Fruit fly (Drosophila melanogaster): ENCODE results near the gene witty.

Gene witty

dm6 chr2L:8371354-8371937 lies 33.4 kb downstream of the witty start:
- no peak for TF ChIP-seq CTCF (optimal IDR thresholded peaks at IDR 0.05)
- TF ChIP-seq CG8478 (optimal IDR thresholded peaks at IDR 0.05), result no peak

- no peak for TF ChIP-seq CG8478 (optimal IDR thresholded peaks at IDR 0.05)
- TF ChIP-seq CTCF (optimal IDR thresholded peaks at IDR 0.05), result no peak
Observed at dm6 chr2L:8372248-8372647, 34.2 kb downstream of the witty start.

DNA sequence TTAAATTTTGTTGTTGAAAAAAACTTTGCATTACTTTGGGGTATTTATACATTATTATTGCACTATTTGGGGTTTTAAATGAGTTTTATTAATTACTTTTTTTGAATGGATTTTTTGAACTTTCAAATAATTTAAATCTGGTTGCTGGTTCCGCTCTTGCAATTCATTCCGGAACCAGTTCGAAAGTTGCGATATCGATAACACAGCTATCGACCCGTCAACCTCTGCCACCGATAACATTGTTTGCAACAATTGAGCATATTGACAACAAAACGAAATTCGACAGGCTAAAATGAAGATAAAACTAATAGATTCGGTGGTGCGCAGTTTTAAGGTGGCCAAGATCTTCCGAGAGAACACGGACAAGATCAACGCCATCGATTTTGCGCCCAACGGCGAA lies 36.1 kb downstream of the witty start, which contains the start of gene Wdr82:
TSS of gene Wdr82 (plus strand) at position 227 of the 400 bp plus-strand sequence.
- TF ChIP-seq CTCF (optimal IDR thresholded peaks at IDR 0.05), result no peak
- no peak for TF ChIP-seq CG8478 (optimal IDR thresholded peaks at IDR 0.05)

dm6 chr2L:8376717-8377116 lies 38.6 kb downstream of the witty start, which contains the start of the genes CG13390 and CG17294:
Gene CG13390, minus strand, starts transcription at chr2L:8376797.
Gene CG17294, plus strand, starts transcription at chr2L:8377035.
- TF ChIP-seq CTCF (optimal IDR thresholded peaks at IDR 0.05) (no peak), CG8478 (optimal IDR thresholded peaks at IDR 0.05) (no peak)

- TF ChIP-seq CTCF (optimal IDR thresholded peaks at IDR 0.05) (no peak), CG8478 (optimal IDR thresholded peaks at IDR 0.05) (no peak)
Observed at dm6 chr2L:8381508-8382036, 43.5 kb downstream of the witty start, which contains the start of gene AlaRS. Gene AlaRS, minus strand, starts transcription at chr2L:8381764.

dm6 chr2L:8382646-8383045 lies 44.6 kb downstream of the witty start, which contains the start of the genes CG13392 and Rcd4:
Gene CG13392, minus strand, starts transcription at chr2L:8382807.
Gene Rcd4, plus strand, starts transcription at chr2L:8382861.
- TF ChIP-seq CTCF (optimal IDR thresholded peaks at IDR 0.05), result no peak
- no peak for TF ChIP-seq CG8478 (optimal IDR thresholded peaks at IDR 0.05)

DNA sequence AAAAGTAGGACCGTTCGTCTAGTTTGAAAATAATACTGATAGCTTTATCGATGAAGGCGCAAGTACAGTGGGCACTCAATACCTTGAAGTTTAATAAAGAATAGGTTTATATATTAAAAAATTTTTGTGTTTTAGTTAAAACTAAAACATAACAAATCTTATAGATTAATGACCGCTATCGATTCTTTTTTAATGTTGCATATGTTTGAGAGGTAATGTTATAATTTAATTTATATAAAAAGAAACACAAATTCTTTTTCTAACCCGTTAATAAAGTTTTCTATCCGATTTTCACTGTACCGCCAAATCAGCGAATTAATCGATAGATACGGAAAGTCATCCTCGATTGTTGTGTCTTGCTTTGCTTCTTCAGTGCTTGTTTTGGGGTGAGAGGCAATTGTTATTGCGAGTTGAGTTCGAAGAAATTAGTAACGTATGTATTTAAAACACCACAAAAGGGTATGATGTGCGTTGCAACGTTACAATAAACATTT lies 46.1 kb downstream of the witty start, which contains the start of the genes Dad1 and CG13384:
TSS of gene Dad1 (minus strand) at position 30 of the 494 bp plus-strand sequence.
TSS of gene CG13384 (plus strand) at position 348 of the 494 bp plus-strand sequence.
- TF ChIP-seq CG8478 (optimal IDR thresholded peaks at IDR 0.05) (no peak), CTCF (optimal IDR thresholded peaks at IDR 0.05) (no peak)

- TF ChIP-seq CG8478 (optimal IDR thresholded peaks at IDR 0.05) (no peak), CTCF (optimal IDR thresholded peaks at IDR 0.05) (no peak)
Observed at dm6 chr2L:8384985-8385519, 47.0 kb downstream of the witty start.

- TF ChIP-seq CG8478 (optimal IDR thresholded peaks at IDR 0.05) (no peak), CTCF (optimal IDR thresholded peaks at IDR 0.05) (no peak)
Observed at dm6 chr2L:8385849-8386248, 47.8 kb downstream of the witty start.

DNA sequence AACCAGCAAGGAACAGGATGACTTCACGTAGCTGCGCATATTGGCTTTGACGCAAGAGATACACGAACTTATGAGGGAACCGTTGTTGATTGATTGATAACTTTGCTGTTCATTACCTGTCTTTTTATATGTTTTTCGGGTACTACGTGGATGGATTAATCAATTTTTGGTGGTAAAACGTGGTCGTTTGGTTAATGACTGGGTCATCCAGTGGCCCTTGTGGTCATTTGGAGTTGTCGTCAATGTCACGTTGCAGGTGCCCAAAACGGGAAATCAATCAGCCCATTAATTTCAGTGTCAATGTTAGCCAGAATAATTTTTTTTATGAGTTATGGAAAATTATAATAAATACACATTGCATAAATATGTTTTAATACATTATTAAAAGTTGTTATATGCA lies 51.1 kb downstream of the witty start, which contains the start of gene CG42819:
TSS of gene CG42819 (minus strand) at position 101 of the 400 bp plus-strand sequence.
- TF ChIP-seq CTCF (optimal IDR thresholded peaks at IDR 0.05) (no peak), CG8478 (optimal IDR thresholded peaks at IDR 0.05) (no peak)
